Worm (Caenorhabditis elegans): ENCODE data around the gene F26G1.3.

Gene F26G1.3

ce11 chrII:4747063-4747462 is 11.5 kb upstream of the F26G1.3 start (continued):
- TF ChIP-seq snpc-1.2 (GFP tag; IDR thresholded peaks at IDR 0.05) (no peak), mdl-1 (tag; optimal IDR thresholded peaks at IDR 0.05) (peak in 1 of 2 experiments; percentile 39), lir-3 (tag; optimal IDR thresholded peaks at IDR 0.05) (no peak), nhr-25 (tag; optimal IDR thresholded peaks at IDR 0.05; ENCODE audit: borderline replicate concordance, insufficient read depth) (no peak), nhr-48 (tag; optimal IDR thresholded peaks at IDR 0.05) (peak; percentile 62), nhr-10 (tag; optimal IDR thresholded peaks at IDR 0.05) (no peak), snpc-4 (tag; optimal IDR thresholded peaks at IDR 0.05) (no peak), ztf-11 (tag; optimal IDR thresholded peaks at IDR 0.05) (no peak), lin-13 (GFP tag; optimal IDR thresholded peaks at IDR 0.05) (no peak), F10B5.3 (tag; optimal IDR thresholded peaks at IDR 0.05) (no peak), hmg-1.1 (GFP tag; IDR thresholded peaks at IDR 0.05) (no peak), dmd-6 (GFP tag; IDR thresholded peaks at IDR 0.05) (no peak), arid-1 (GFP tag; conservative IDR thresholded peaks at IDR 0.05) (no peak), cey-2 (tag; optimal IDR thresholded peaks at IDR 0.05; ENCODE audit: borderline replicate concordance, insufficient read depth) (no peak), T20F7.1 (GFP tag; optimal IDR thresholded peaks at IDR 0.05) (no peak), sdz-12 (GFP tag; optimal IDR thresholded peaks at IDR 0.05) (no peak), zip-11 (GFP tag; IDR thresholded peaks at IDR 0.05) (no peak), mxl-3 (GFP tag; optimal IDR thresholded peaks at IDR 0.05) (no peak), hlh-30 (tag; optimal IDR thresholded peaks at IDR 0.05; ENCODE audit: insufficient read depth) (peak; percentile 69), vab-7 (GFP tag; IDR thresholded peaks at IDR 0.05) (no peak), lsy-2 (tag; optimal IDR thresholded peaks at IDR 0.05) (peak in 1 of 2 experiments; percentile 51), nhr-237 (tag; optimal IDR thresholded peaks at IDR 0.05) (no peak)

- TF ChIP-seq madf-5 (GFP tag; IDR thresholded peaks at IDR 0.05) (no peak), zip-11 (GFP tag; IDR thresholded peaks at IDR 0.05) (no peak), sdz-12 (GFP tag; optimal IDR thresholded peaks at IDR 0.05) (no peak), lsy-2 (tag; optimal IDR thresholded peaks at IDR 0.05) (peak in 1 of 2 experiments; percentile 2), spr-1 (tag; optimal IDR thresholded peaks at IDR 0.05) (no peak), hlh-30 (tag; optimal IDR thresholded peaks at IDR 0.05; ENCODE audit: insufficient read depth) (peak; percentile 26), ces-1 (GFP tag; optimal IDR thresholded peaks at IDR 0.05) (no peak), tag-97 (GFP tag; IDR thresholded peaks at IDR 0.05) (no peak), duxl-1 (tag; optimal IDR thresholded peaks at IDR 0.05; ENCODE audit: poor library complexity) (no peak)
Measured at ce11 chrII:4747697-4748096, 10.9 kb upstream of the F26G1.3 start.

ce11 chrII:4748374-4748773 is 10.2 kb upstream of the F26G1.3 start:
- TF ChIP-seq mdt-29 (GFP tag; IDR thresholded peaks at IDR 0.05) (peak; percentile 64; the same call in 1 of the 2 replicates), hlh-11 (tag; optimal IDR thresholded peaks at IDR 0.05) (peak; percentile 4), ceh-20 (GFP tag; IDR thresholded peaks at IDR 0.05) (0 out of 2 replicates have a peak, but pooled peaks have one; percentile 14), fos-1 (tag; optimal IDR thresholded peaks at IDR 0.05) (no peak), ceh-82 (tag; optimal IDR thresholded peaks at IDR 0.05) (no peak), daf-19 (GFP tag; conservative IDR thresholded peaks at IDR 0.05) (no peak), T20F7.1 (GFP tag; optimal IDR thresholded peaks at IDR 0.05) (no peak), ceh-32 (tag; optimal IDR thresholded peaks at IDR 0.05; ENCODE audit: poor library complexity) (no peak), snpc-4 (tag; optimal IDR thresholded peaks at IDR 0.05) (no peak), pha-4 (GFP tag; IDR thresholded peaks at IDR 0.05) (no peak), pha-4 (tag; optimal IDR thresholded peaks at IDR 0.05) (no peak), ztf-7 (tag; optimal IDR thresholded peaks at IDR 0.05) (no peak), D1046.2 (GFP tag; IDR thresholded peaks at IDR 0.05) (no peak), ceh-28 (tag; optimal IDR thresholded peaks at IDR 0.05) (no peak), F37D6.2 (tag; optimal IDR thresholded peaks at IDR 0.05) (no peak), unc-39 (tag; optimal IDR thresholded peaks at IDR 0.05) (no peak), nhr-48 (tag; optimal IDR thresholded peaks at IDR 0.05) (no peak), aly-2 (tag; optimal IDR thresholded peaks at IDR 0.05) (no peak), hlh-30 (tag; optimal IDR thresholded peaks at IDR 0.05; ENCODE audit: insufficient read depth) (peak; percentile 66)

Measured in whole organism, L4 larva.